Fruit fly (Drosophila melanogaster) whole organism, embryonic: ENCODE data around the gene Cpsf5.

Source experiments
- Awh ChIP-seq: fragments of 200-800 bp; sonication (Bioruptor generic); IDR thresholded peaks from 2 replicates; pipeline ENCODE4, ENCODE4 v1.3.6; 2022; ENCODE audit warnings: missing biosample characterization, missing genetic modification characterization
- CG10147 ChIP-seq: fragments of 200-800 bp; sonication (Bioruptor generic); optimal IDR thresholded peaks from 2 replicates; lab custom pipeline; 2019; ENCODE audit warnings: missing biosample characterization, mild to moderate bottlenecking, missing genetic modification characterization, moderate library complexity
- CG10274 ChIP-seq: fragments of 200-800 bp; sonication (Bioruptor generic); optimal IDR thresholded peaks from 3 replicates; lab custom pipeline; 2017; ENCODE audit warnings: missing biosample characterization, mild to moderate bottlenecking, missing genetic modification characterization
- CG12299 ChIP-seq: fragments of 200-800 bp; sonication (Bioruptor generic); optimal IDR thresholded peaks from 2 replicates; lab custom pipeline; 2018; ENCODE audit warnings: missing biosample characterization, mild to moderate bottlenecking, missing genetic modification characterization
- CG14014 ChIP-seq: fragments of 200-800 bp; sonication (Bioruptor generic); IDR thresholded peaks from 2 replicates; pipeline ENCODE4 v1.3.6; 2022; ENCODE audit warnings: missing biosample characterization, missing genetic modification characterization
- CG14860 ChIP-seq: fragments of 200-800 bp; sonication (Bioruptor generic); IDR thresholded peaks from 3 replicates; pipeline ENCODE4 v1.3.6; 2022; ENCODE audit warnings: missing biosample characterization, missing genetic modification characterization; ENCODE audit not compliant: partially characterized antibody
- CG15269 ChIP-seq: fragments of 200-800 bp; sonication (Bioruptor generic); optimal IDR thresholded peaks from 2 replicates; lab custom pipeline; 2018; ENCODE audit warnings: missing biosample characterization, mild to moderate bottlenecking, missing genetic modification characterization, moderate library complexity
- CG1529 ChIP-seq: fragments of 200-800 bp; sonication (Bioruptor generic); optimal IDR thresholded peaks from 3 replicates; lab custom pipeline; 2018; ENCODE audit warnings: missing biosample characterization, missing genetic modification characterization
- CG15601 ChIP-seq: fragments of 200-800 bp; sonication (Bioruptor generic); optimal IDR thresholded peaks from 3 replicates; lab custom pipeline; 2019; ENCODE audit warnings: missing biosample characterization, mild to moderate bottlenecking, missing genetic modification characterization, moderate library complexity
- CG1603 ChIP-seq: fragments of 200-800 bp; sonication (Bioruptor generic); optimal IDR thresholded peaks from 2 replicates; lab custom pipeline; 2019; ENCODE audit warnings: missing biosample characterization, mild to moderate bottlenecking, missing genetic modification characterization, moderate library complexity
- CG16815 ChIP-seq: fragments of 200-800 bp; sonication (Bioruptor generic); optimal IDR thresholded peaks from 3 replicates; lab custom pipeline; 2017; ENCODE audit warnings: missing biosample characterization, mild to moderate bottlenecking, missing genetic modification characterization
- CG17361 ChIP-seq: fragments of 200-800 bp; sonication (Bioruptor generic); IDR thresholded peaks from 3 replicates; pipeline ENCODE4 v1.3.6; 2022; ENCODE audit warnings: missing biosample characterization, missing genetic modification characterization
- CG17568 ChIP-seq: fragments of 200-800 bp; sonication (Bioruptor generic); optimal IDR thresholded peaks from 2 replicates; lab custom pipeline; 2018; ENCODE audit warnings: missing biosample characterization, mild to moderate bottlenecking, missing genetic modification characterization, moderate library complexity
- CG1832 ChIP-seq: fragments of 200-800 bp; sonication (Bioruptor generic); optimal IDR thresholded peaks from 2 replicates; lab custom pipeline; 2017; ENCODE audit warnings: missing biosample characterization, mild to moderate bottlenecking, missing genetic modification characterization, inconsistent platforms
- CG2116 ChIP-seq: fragments of 200-800 bp; sonication (Bioruptor generic); optimal IDR thresholded peaks from 3 replicates; lab custom pipeline; 2018; ENCODE audit warnings: missing biosample characterization, mild to moderate bottlenecking, missing genetic modification characterization
- CG33213 ChIP-seq: fragments of 200-800 bp; sonication (Bioruptor generic); optimal IDR thresholded peaks from 3 replicates; lab custom pipeline; 2016; ENCODE audit warnings: missing biosample characterization, missing genetic modification characterization
- CG34224 ChIP-seq: fragments of 200-800 bp; sonication (Bioruptor generic); IDR thresholded peaks from 3 replicates; pipeline ENCODE4 v1.3.6; 2022; ENCODE audit warnings: missing biosample characterization, missing genetic modification characterization; ENCODE audit not compliant: partially characterized antibody
- CG4820 ChIP-seq: fragments of 200-800 bp; sonication (Bioruptor generic); optimal IDR thresholded peaks from 3 replicates; lab custom pipeline; 2016; ENCODE audit warnings: missing biosample characterization, missing genetic modification characterization
- CG4854 ChIP-seq: fragments of 200-800 bp; sonication (Bioruptor generic); optimal IDR thresholded peaks from 2 replicates; lab custom pipeline; 2016; ENCODE audit warnings: missing biosample characterization, missing genetic modification characterization, inconsistent platforms
- CG9817 ChIP-seq: fragments of 200-800 bp; sonication (Bioruptor generic); optimal IDR thresholded peaks from 2 replicates; lab custom pipeline; 2018; ENCODE audit warnings: missing biosample characterization, mild to moderate bottlenecking, missing genetic modification characterization, moderate library complexity
- Elba2 ChIP-seq: fragments of 200-800 bp; sonication (Bioruptor generic); optimal IDR thresholded peaks from 3 replicates; lab custom pipeline; 2016; ENCODE audit warnings: missing biosample characterization, missing genetic modification characterization
- HLH3B ChIP-seq: fragments of 200-800 bp; sonication (Bioruptor generic); IDR thresholded peaks from 2 replicates; pipeline ENCODE4 v1.3.6; 2022; ENCODE audit warnings: missing biosample characterization, missing genetic modification characterization
- HmgD ChIP-seq: fragments of 200-800 bp; sonication (Bioruptor generic); optimal IDR thresholded peaks from 3 replicates; lab custom pipeline; 2016; ENCODE audit warnings: missing biosample characterization, missing genetic modification characterization
- Hr39 ChIP-seq: fragments of >200 bp; optimal IDR thresholded peaks from 2 replicates; lab custom pipeline; 2017
- Lim3 ChIP-seq: fragments of 200-800 bp; sonication (Bioruptor generic); IDR thresholded peaks from 2 replicates; pipeline ENCODE4 v1.3.6; 2022; ENCODE audit warnings: missing biosample characterization, missing genetic modification characterization
- Ravus ChIP-seq: fragments of 200-800 bp; sonication (Bioruptor generic); IDR thresholded peaks from 2 replicates; pipeline ENCODE4 v1.3.6; 2022; ENCODE audit warnings: missing biosample characterization, missing genetic modification characterization
- Rx ChIP-seq: fragments of 200-800 bp; sonication (Bioruptor generic); IDR thresholded peaks from 2 replicates; pipeline ENCODE4 v1.3.6; 2022; ENCODE audit warnings: missing biosample characterization, missing genetic modification characterization
- Sin3A ChIP-seq: fragments of >200 bp; optimal IDR thresholded peaks from 2 replicates; lab custom pipeline; 2018
- Six4 ChIP-seq: fragments of 200-800 bp; sonication (Bioruptor generic); optimal IDR thresholded peaks from 2 replicates; lab custom pipeline; 2016; ENCODE audit warnings: missing biosample characterization, missing genetic modification characterization
- Usf ChIP-seq: fragments of 200-800 bp; sonication (Bioruptor generic); optimal IDR thresholded peaks from 2 replicates; lab custom pipeline; 2017; ENCODE audit warnings: missing genotype, missing biosample characterization, missing genetic modification characterization
- bcd ChIP-seq: fragments of 200-800 bp; sonication (Bioruptor generic); optimal IDR thresholded peaks from 2 replicates; lab custom pipeline; 2017; ENCODE audit warnings: missing biosample characterization, mild to moderate bottlenecking, missing genetic modification characterization
- ci ChIP-seq: fragments of 200-800 bp; sonication (Bioruptor generic); IDR thresholded peaks from 3 replicates; pipeline ENCODE4 v1.3.6; 2022; ENCODE audit warnings: missing biosample characterization, missing genetic modification characterization
- croc ChIP-seq: fragments of 200-800 bp; sonication (Bioruptor generic); conservative IDR thresholded peaks from 3 replicates; pipeline ENCODE4 v1.3.6; 2022; ENCODE audit warnings: missing biosample characterization, missing genetic modification characterization
- crp ChIP-seq, 2 experiments: fragments of 200-800 bp; sonication (Bioruptor generic); optimal IDR thresholded peaks; 2 replicates in 1 of 2; 3 replicates in 1 of 2; lab custom pipeline; 2017; ENCODE audit warnings: missing biosample characterization in 2 of 2, missing genetic modification characterization in 2 of 2, mild to moderate bottlenecking in 1 of 2, moderate library complexity in 1 of 2
- dmrt99B ChIP-seq: fragments of 200-800 bp; sonication (Bioruptor generic); optimal IDR thresholded peaks from 2 replicates; lab custom pipeline; 2018; ENCODE audit warnings: missing biosample characterization, mild to moderate bottlenecking, missing genetic modification characterization, moderate library complexity
- fd96Cb ChIP-seq: fragments of 200-800 bp; sonication (Bioruptor generic); optimal IDR thresholded peaks from 2 replicates; lab custom pipeline; 2018; ENCODE audit warnings: missing biosample characterization, mild to moderate bottlenecking, missing genetic modification characterization, moderate library complexity
- hkb ChIP-seq, 2 experiments: fragments of 200-800 bp in 1 of 2; fragments of >200 bp in 1 of 2; sonication (Bioruptor generic) in 1 of 2; IDR thresholded peaks in 1 of 2; optimal IDR thresholded peaks in 1 of 2; 2 replicates each; pipeline versions ENCODE4 v1.3.6 to Lab custom; 2017 to 2022; ENCODE audit warnings: missing biosample characterization in 1 of 2, missing genetic modification characterization in 1 of 2
- jing ChIP-seq: fragments of 200-800 bp; sonication (Bioruptor generic); optimal IDR thresholded peaks from 2 replicates; lab custom pipeline; 2018; ENCODE audit warnings: missing biosample characterization, mild to moderate bottlenecking, missing genetic modification characterization
- lbe ChIP-seq: fragments of 200-800 bp; sonication (Bioruptor generic); optimal IDR thresholded peaks from 2 replicates; lab custom pipeline; 2016; ENCODE audit warnings: missing biosample characterization, mild to moderate bottlenecking, missing genetic modification characterization
- lola ChIP-seq, 3 experiments: fragments of >200 bp in 2 of 3; fragments of 200-800 bp in 1 of 3; sonication (Bioruptor generic) in 1 of 3; optimal IDR thresholded peaks; 2 replicates each; lab custom pipeline; 2017 to 2019; ENCODE audit warnings: missing biosample characterization in 3 of 3, missing genetic modification characterization in 3 of 3, mild to moderate bottlenecking in 1 of 3, moderate library complexity in 1 of 3
- pum ChIP-seq: fragments of 200-800 bp; sonication (Bioruptor generic); optimal IDR thresholded peaks from 2 replicates; lab custom pipeline; 2016; ENCODE audit warnings: missing biosample characterization, missing genetic modification characterization
- ro ChIP-seq: fragments of 200-800 bp; sonication (Bioruptor generic); IDR thresholded peaks from 2 replicates; pipeline ENCODE4 v1.3.6; 2022; ENCODE audit warnings: missing biosample characterization, missing genetic modification characterization
- sd ChIP-seq: fragments of 200-800 bp; sonication (Bioruptor generic); optimal IDR thresholded peaks from 3 replicates; lab custom pipeline; 2018; ENCODE audit warnings: missing biosample characterization, mild to moderate bottlenecking, missing genetic modification characterization, moderate library complexity
- sens ChIP-seq: fragments of 200-800 bp; sonication (Bioruptor generic); peaks from one replicate; lab custom pipeline; 2016; ENCODE audit warnings: missing biosample characterization, missing genetic modification characterization
- sob ChIP-seq: fragments of 200-800 bp; sonication (Bioruptor generic); IDR thresholded peaks from 2 replicates; pipeline ENCODE4 v1.3.6; 2022; ENCODE audit warnings: missing biosample characterization, missing genetic modification characterization
- ssp ChIP-seq: fragments of 200-800 bp; sonication (Bioruptor generic); IDR thresholded peaks from 2 replicates; pipeline ENCODE4 v1.3.6; 2022; ENCODE audit warnings: missing biosample characterization, missing genetic modification characterization
- ttk ChIP-seq: fragments of 200-800 bp; sonication (Bioruptor generic); IDR thresholded peaks from 2 replicates; pipeline ENCODE4 v2.1.2; 2022; ENCODE audit warnings: missing biosample characterization, missing genetic modification characterization
- vfl ChIP-seq: fragments of 200-800 bp; sonication (Bioruptor generic); optimal IDR thresholded peaks from 2 replicates; lab custom pipeline; 2016; ENCODE audit warnings: missing biosample characterization, missing genetic modification characterization
- wdn ChIP-seq: fragments of 200-800 bp; sonication (Bioruptor generic); IDR thresholded peaks from 2 replicates; pipeline ENCODE4 v1.3.6; 2022; ENCODE audit warnings: missing biosample characterization, missing genetic modification characterization

Gene Cpsf5

DNA sequence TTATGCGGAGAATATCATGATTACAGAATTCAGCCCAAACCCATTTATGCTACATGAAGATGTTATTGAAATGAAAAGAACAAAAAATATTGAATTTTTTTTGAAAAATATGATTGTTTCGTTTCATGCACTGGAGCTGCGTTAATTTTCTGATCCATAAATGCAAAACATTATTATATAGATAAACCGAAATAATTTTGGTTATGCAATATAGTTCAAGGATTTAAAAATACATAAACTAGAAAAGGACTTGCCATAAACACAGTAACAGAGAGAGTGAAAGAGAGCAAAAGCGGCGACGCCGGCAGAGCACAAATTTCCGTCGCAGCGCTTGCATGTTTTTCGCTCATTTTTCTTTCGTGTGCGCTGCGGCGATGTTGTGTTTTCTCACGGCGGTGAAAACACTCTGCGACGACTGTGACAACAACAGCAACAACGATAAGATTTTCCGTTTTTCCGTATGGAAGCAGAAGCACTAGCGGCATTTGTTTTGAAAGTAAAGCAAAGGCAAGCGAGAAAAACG lies 51.5 kb downstream of the Cpsf5 start (continued):
- peak; percentile 72 for TF ChIP-seq pum (GFP tag; lab: Kevin White, UChicago)
- TF ChIP-seq hkb (optimal IDR thresholded peaks at IDR 0.05; lab: Kevin White, UChicago) = no peak
- TF ChIP-seq hkb (GFP tag; IDR thresholded peaks at IDR 0.05; lab: Robert Waterston, UW) = peak; percentile 86
- peak; percentile 74 for TF ChIP-seq sob
- TF ChIP-seq croc (GFP tag; lab: Robert Waterston, UW) = peak; percentile 59
- TF ChIP-seq CG33213 (GFP tag; lab: Kevin White, UChicago) = peak; percentile 49
- peak; percentile 52 for TF ChIP-seq CG2116 (GFP tag; lab: Kevin White, UChicago)
- TF ChIP-seq CG16815 (GFP tag; lab: Kevin White, UChicago) = peak; percentile 70
- TF ChIP-seq CG15601 (tag; lab: Kevin White, UChicago) = peak; percentile 89
- TF ChIP-seq Hr39 = no peak
- TF ChIP-seq lola (GFP tag; optimal IDR thresholded peaks at IDR 0.05; lab: Kevin White, UChicago) = peak in 1 of 3 experiments; percentile 96
- peak; percentile 47 for TF ChIP-seq Usf (GFP tag; lab: Kevin White, UChicago)
- TF ChIP-seq wdn (GFP tag; lab: Robert Waterston, UW) = peak; percentile 50
- TF ChIP-seq CG15269 = peak; percentile 90
- no peak for TF ChIP-seq Sin3A (lab: Kevin White, UChicago)
- TF ChIP-seq CG1832 (GFP tag; lab: Kevin White, UChicago) = no peak
- peak; percentile 90 for TF ChIP-seq fd96Cb (tag; lab: Kevin White, UChicago)
- no peak for TF ChIP-seq CG34224 (GFP tag; lab: Robert Waterston, UW)
- peak; percentile 35 for TF ChIP-seq vfl (GFP tag; lab: Kevin White, UChicago)
- TF ChIP-seq CG17361 (GFP tag; lab: Robert Waterston, UW) = peak; percentile 89
- peak; percentile 80 for TF ChIP-seq CG1603 (tag; lab: Kevin White, UChicago)
- no peak for TF ChIP-seq sd (tag; lab: Kevin White, UChicago)
- peak; percentile 51 for TF ChIP-seq CG10274 (GFP tag; lab: Kevin White, UChicago)
- TF ChIP-seq CG12299 (tag; lab: Kevin White, UChicago) = peak; percentile 92
- TF ChIP-seq CG9817 (tag; lab: Kevin White, UChicago) = peak; percentile 79
- TF ChIP-seq lbe = peak; percentile 82
- peak; percentile 73 for TF ChIP-seq HLH3B (GFP tag; lab: Robert Waterston, UW)
- peak; percentile 83 for TF ChIP-seq CG17568 (GFP tag; lab: Kevin White, UChicago)
- peak; percentile 86 for TF ChIP-seq Six4
- TF ChIP-seq CG14860 (GFP tag; lab: Robert Waterston, UW) = no peak
- no peak for TF ChIP-seq Lim3 (GFP tag; lab: Robert Waterston, UW)
- peak; percentile 98 for TF ChIP-seq sens (GFP tag; lab: Kevin White, UChicago)
- TF ChIP-seq Awh (GFP tag; lab: Robert Waterston, UW) = peak; percentile 31; the same call in 1 of the 2 replicates
- no peak for TF ChIP-seq Elba2 (GFP tag; lab: Kevin White, UChicago)
- TF ChIP-seq ssp (GFP tag; lab: Robert Waterston, UW) = 0 out of 2 replicates have a peak, but pooled peaks have one; percentile 6
- TF ChIP-seq CG10147 (GFP tag; lab: Kevin White, UChicago) = peak; percentile 93
- peak; percentile 81 for TF ChIP-seq CG4854 (GFP tag; lab: Kevin White, UChicago)
- peak; percentile 21; the same call in 1 of the 2 replicates for TF ChIP-seq Ravus (GFP tag; lab: Robert Waterston, UW)
- peak in 1 of 2 experiments; percentile 21 for TF ChIP-seq crp (GFP tag; optimal IDR thresholded peaks at IDR 0.05; lab: Kevin White, UChicago)
- TF ChIP-seq jing = peak; percentile 24
- peak; percentile 94 for TF ChIP-seq dmrt99B (tag; lab: Kevin White, UChicago)
- TF ChIP-seq CG1529 (GFP tag; lab: Kevin White, UChicago) = peak; percentile 87
- peak; percentile 29; the same call in 1 of the 2 replicates for TF ChIP-seq ttk
- TF ChIP-seq CG14014 (GFP tag; lab: Robert Waterston, UW) = peak; percentile 78
- TF ChIP-seq CG4820 (GFP tag; lab: Kevin White, UChicago) = peak; percentile 100
- TF ChIP-seq HmgD (GFP tag; lab: Kevin White, UChicago) = no peak
- no peak for TF ChIP-seq ro (GFP tag; lab: Robert Waterston, UW)
- peak; percentile 75 for TF ChIP-seq ci
- peak; percentile 83 for TF ChIP-seq bcd (GFP tag; lab: Kevin White, UChicago)
- peak; percentile 69 for TF ChIP-seq Rx (GFP tag; lab: Robert Waterston, UW)
